Fruit fly (Drosophila melanogaster) whole organism, embryonic: Measurements from ENCODE around the gene Hand.

Source experiments
- Asciz ChIP-seq: fragments of 200-800 bp; sonication (Bioruptor generic); optimal IDR thresholded peaks from 2 replicates; lab custom pipeline; 2017; ENCODE audit warnings: missing biosample characterization, mild to moderate bottlenecking, missing genetic modification characterization, missing genetic modification reagents
- B-H1 ChIP-seq: fragments of 200-800 bp; sonication (Bioruptor generic); IDR thresholded peaks from 3 replicates; pipeline ENCODE4 v1.3.6; 2022; ENCODE audit warnings: missing biosample characterization, missing genetic modification characterization
- CG10654 ChIP-seq: fragments of 200-800 bp; sonication (Bioruptor generic); optimal IDR thresholded peaks from 2 replicates; lab custom pipeline; 2016; ENCODE audit warnings: missing biosample characterization, missing genetic modification characterization
- CG11085 ChIP-seq: fragments of 200-800 bp; sonication (Bioruptor generic); IDR thresholded peaks from 2 replicates; pipeline ENCODE4 v1.3.6; 2022; ENCODE audit warnings: missing biosample characterization, missing genetic modification characterization
- CG11504 ChIP-seq: fragments of 200-800 bp; sonication (Bioruptor generic); optimal IDR thresholded peaks from 3 replicates; lab custom pipeline; 2019; ENCODE audit warnings: missing biosample characterization, mild to moderate bottlenecking, missing genetic modification characterization, moderate library complexity
- CG12299 ChIP-seq: fragments of 200-800 bp; sonication (Bioruptor generic); optimal IDR thresholded peaks from 2 replicates; lab custom pipeline; 2018; ENCODE audit warnings: missing biosample characterization, mild to moderate bottlenecking, missing genetic modification characterization
- CG1602 ChIP-seq: fragments of 200-800 bp; sonication (Bioruptor generic); optimal IDR thresholded peaks from 3 replicates; lab custom pipeline; 2016; ENCODE audit warnings: missing biosample characterization, missing genetic modification characterization
- CG17912 ChIP-seq: fragments of 200-800 bp; sonication (Bioruptor generic); optimal IDR thresholded peaks from 2 replicates; lab custom pipeline; 2018; ENCODE audit warnings: missing biosample characterization, mild to moderate bottlenecking, missing genetic modification characterization
- CG18011 ChIP-seq: fragments of 200-800 bp; sonication (Bioruptor generic); optimal IDR thresholded peaks from 2 replicates; lab custom pipeline; 2017; ENCODE audit warnings: missing biosample characterization, missing genetic modification characterization, mild to moderate bottlenecking, moderate library complexity, missing genotype
- CG2120 ChIP-seq: fragments of 200-800 bp; sonication (Bioruptor generic); optimal IDR thresholded peaks from 3 replicates; lab custom pipeline; 2016; ENCODE audit warnings: missing biosample characterization, missing genetic modification characterization
- CG31441 ChIP-seq: fragments of 200-800 bp; sonication (Bioruptor generic); IDR thresholded peaks from 2 replicates; pipeline ENCODE4 v1.3.6; 2022; ENCODE audit warnings: missing biosample characterization, missing genetic modification characterization
- CG4282 ChIP-seq: fragments of 200-800 bp; sonication (Bioruptor generic); optimal IDR thresholded peaks from 2 replicates; lab custom pipeline; 2016; ENCODE audit warnings: missing biosample characterization, missing genetic modification characterization
- CG6689 ChIP-seq: fragments of 200-800 bp; sonication (Bioruptor generic); IDR thresholded peaks from 2 replicates; pipeline ENCODE4 v1.3.6; 2022; ENCODE audit warnings: missing biosample characterization, missing genetic modification characterization
- CG7839 ChIP-seq: fragments of 200-800 bp; sonication (Bioruptor generic); optimal IDR thresholded peaks from 3 replicates; lab custom pipeline; 2018; ENCODE audit warnings: missing biosample characterization, mild to moderate bottlenecking, missing genetic modification characterization, moderate library complexity
- CG9215 ChIP-seq: fragments of 200-800 bp; sonication (Bioruptor generic); IDR thresholded peaks from 2 replicates; pipeline ENCODE4 v1.3.6; 2022; ENCODE audit warnings: missing biosample characterization, missing genetic modification characterization
- Dip2 ChIP-seq: fragments of 200-800 bp; sonication (Bioruptor generic); IDR thresholded peaks from 2 replicates; pipeline ENCODE4 v1.3.6; 2022; ENCODE audit warnings: missing biosample characterization, missing genetic modification characterization
- Dp ChIP-seq: fragments of 200-800 bp; sonication (Bioruptor generic); optimal IDR thresholded peaks from 2 replicates; lab custom pipeline; 2018; ENCODE audit warnings: missing biosample characterization, mild to moderate bottlenecking, missing genetic modification characterization, moderate library complexity
- GATAe ChIP-seq: fragments of 200-800 bp; sonication (Bioruptor generic); conservative IDR thresholded peaks from 2 replicates; pipeline ENCODE4 v1.3.6; 2022; ENCODE audit warnings: missing biosample characterization, missing genetic modification characterization
- HLH3B ChIP-seq: fragments of 200-800 bp; sonication (Bioruptor generic); IDR thresholded peaks from 2 replicates; pipeline ENCODE4 v1.3.6; 2022; ENCODE audit warnings: missing biosample characterization, missing genetic modification characterization
- HLH54F ChIP-seq: fragments of 200-800 bp; sonication (Bioruptor generic); optimal IDR thresholded peaks from 3 replicates; lab custom pipeline; 2016; ENCODE audit warnings: missing biosample characterization, missing genetic modification characterization
- MBD-R2 ChIP-seq: fragments of 200-800 bp; sonication (Bioruptor generic); IDR thresholded peaks from 2 replicates; pipeline ENCODE4 v1.3.6; 2022; ENCODE audit warnings: missing biosample characterization, missing genetic modification characterization
- NC2α ChIP-seq: fragments of 200-800 bp; sonication (Bioruptor generic); optimal IDR thresholded peaks from 2 replicates; lab custom pipeline; 2016; ENCODE audit warnings: missing biosample characterization, missing genetic modification characterization
- Oaz ChIP-seq: fragments of 200-800 bp; sonication (Bioruptor generic); IDR thresholded peaks from 2 replicates; pipeline ENCODE4 v1.3.6; 2022; ENCODE audit warnings: missing biosample characterization, missing genetic modification characterization
- Oli ChIP-seq: fragments of 200-800 bp; sonication (Bioruptor generic); optimal IDR thresholded peaks from 2 replicates; lab custom pipeline; 2018; ENCODE audit warnings: missing biosample characterization, mild to moderate bottlenecking, missing genetic modification characterization, moderate library complexity
- Sox100B ChIP-seq: fragments of 200-800 bp; sonication (Bioruptor generic); optimal IDR thresholded peaks from 3 replicates; lab custom pipeline; 2018; ENCODE audit warnings: missing biosample characterization, mild to moderate bottlenecking, missing genetic modification characterization
- Sox102F ChIP-seq: fragments of 200-800 bp; sonication (Bioruptor generic); optimal IDR thresholded peaks from 2 replicates; lab custom pipeline; 2018; ENCODE audit warnings: missing biosample characterization, mild to moderate bottlenecking, missing genetic modification characterization, moderate library complexity
- bbx ChIP-seq: fragments of 200-800 bp; sonication (Bioruptor generic); IDR thresholded peaks from 2 replicates; pipeline ENCODE4 v1.3.6; 2022; ENCODE audit warnings: missing biosample characterization, missing genetic modification characterization; ENCODE audit not compliant: partially characterized antibody
- bigmax ChIP-seq: fragments of 200-800 bp; sonication (Bioruptor generic); optimal IDR thresholded peaks from 2 replicates; lab custom pipeline; 2018; ENCODE audit warnings: missing biosample characterization, mild to moderate bottlenecking, missing genetic modification characterization
- caup ChIP-seq: fragments of 200-800 bp; sonication (Bioruptor generic); optimal IDR thresholded peaks from 3 replicates; lab custom pipeline; 2017; ENCODE audit warnings: missing biosample characterization, mild to moderate bottlenecking, missing genetic modification characterization, moderate library complexity; ENCODE audit not compliant: severe bottlenecking
- dmrt11E ChIP-seq: fragments of 200-800 bp; sonication (Bioruptor generic); optimal IDR thresholded peaks from 3 replicates; lab custom pipeline; 2018; ENCODE audit warnings: missing biosample characterization, mild to moderate bottlenecking, missing genetic modification characterization, moderate library complexity
- fru ChIP-seq: fragments of >200 bp; optimal IDR thresholded peaks from 2 replicates; lab custom pipeline; 2017
- gt ChIP-seq: fragments of 200-800 bp; sonication (Bioruptor generic); IDR thresholded peaks from 2 replicates; pipeline ENCODE4 v1.3.6; 2022; ENCODE audit warnings: missing biosample characterization, missing genetic modification characterization
- inv ChIP-seq: fragments of 200-800 bp; sonication (Bioruptor generic); IDR thresholded peaks from 2 replicates; pipeline ENCODE4 v1.3.6; 2022; ENCODE audit warnings: missing biosample characterization, missing genetic modification characterization; ENCODE audit not compliant: partially characterized antibody
- kni ChIP-seq: fragments of 200-800 bp; sonication (Bioruptor generic); optimal IDR thresholded peaks from 3 replicates; lab custom pipeline; 2017; ENCODE audit warnings: mild to moderate bottlenecking, missing biosample characterization, missing genetic modification reagents, missing genetic modification characterization
- nmo ChIP-seq: fragments of 200-800 bp; sonication (Bioruptor generic); optimal IDR thresholded peaks from 2 replicates; lab custom pipeline; 2018; ENCODE audit warnings: missing biosample characterization, mild to moderate bottlenecking, missing genetic modification characterization, moderate library complexity
- oc ChIP-seq: fragments of 200-800 bp; sonication (Bioruptor generic); optimal IDR thresholded peaks from 2 replicates; lab custom pipeline; 2018; ENCODE audit warnings: missing biosample characterization, mild to moderate bottlenecking, missing genetic modification characterization, moderate library complexity
- onecut ChIP-seq: fragments of 200-800 bp; sonication (Bioruptor generic); IDR thresholded peaks from 2 replicates; pipeline ENCODE4 v1.3.6; 2022; ENCODE audit warnings: missing biosample characterization, missing genetic modification characterization
- pho ChIP-seq: fragments of 200-800 bp; sonication (Bioruptor generic); optimal IDR thresholded peaks from 2 replicates; lab custom pipeline; 2016; ENCODE audit warnings: missing biosample characterization, missing genetic modification characterization
- pita ChIP-seq: fragments of 200-800 bp; sonication (Bioruptor generic); optimal IDR thresholded peaks from 2 replicates; lab custom pipeline; 2017; ENCODE audit warnings: missing biosample characterization, mild to moderate bottlenecking, missing genetic modification characterization
- ranshi ChIP-seq: fragments of 200-800 bp; sonication (Bioruptor generic); IDR thresholded peaks from 2 replicates; pipeline ENCODE4 v1.3.6; 2022; ENCODE audit warnings: missing biosample characterization, missing genetic modification characterization
- tll ChIP-seq, 2 experiments: fragments of 200-800 bp in 1 of 2; fragments of >200 bp in 1 of 2; sonication (Bioruptor generic) in 1 of 2; optimal IDR thresholded peaks; 2 replicates each; lab custom pipeline; 2017 to 2019; ENCODE audit warnings: missing biosample characterization in 2 of 2, missing genetic modification characterization in 2 of 2, mild to moderate bottlenecking in 1 of 2, moderate library complexity in 1 of 2
- tna ChIP-seq: fragments of 200-800 bp; sonication (Bioruptor generic); IDR thresholded peaks from 2 replicates; pipeline ENCODE4 v1.3.6; 2022; ENCODE audit warnings: missing biosample characterization, missing genetic modification characterization; ENCODE audit not compliant: partially characterized antibody
- vvl ChIP-seq: fragments of 200-800 bp; sonication (Bioruptor generic); IDR thresholded peaks from 2 replicates; pipeline ENCODE4 v1.3.6; 2022; ENCODE audit warnings: missing biosample characterization, missing genetic modification characterization

Hand gene

DNA sequence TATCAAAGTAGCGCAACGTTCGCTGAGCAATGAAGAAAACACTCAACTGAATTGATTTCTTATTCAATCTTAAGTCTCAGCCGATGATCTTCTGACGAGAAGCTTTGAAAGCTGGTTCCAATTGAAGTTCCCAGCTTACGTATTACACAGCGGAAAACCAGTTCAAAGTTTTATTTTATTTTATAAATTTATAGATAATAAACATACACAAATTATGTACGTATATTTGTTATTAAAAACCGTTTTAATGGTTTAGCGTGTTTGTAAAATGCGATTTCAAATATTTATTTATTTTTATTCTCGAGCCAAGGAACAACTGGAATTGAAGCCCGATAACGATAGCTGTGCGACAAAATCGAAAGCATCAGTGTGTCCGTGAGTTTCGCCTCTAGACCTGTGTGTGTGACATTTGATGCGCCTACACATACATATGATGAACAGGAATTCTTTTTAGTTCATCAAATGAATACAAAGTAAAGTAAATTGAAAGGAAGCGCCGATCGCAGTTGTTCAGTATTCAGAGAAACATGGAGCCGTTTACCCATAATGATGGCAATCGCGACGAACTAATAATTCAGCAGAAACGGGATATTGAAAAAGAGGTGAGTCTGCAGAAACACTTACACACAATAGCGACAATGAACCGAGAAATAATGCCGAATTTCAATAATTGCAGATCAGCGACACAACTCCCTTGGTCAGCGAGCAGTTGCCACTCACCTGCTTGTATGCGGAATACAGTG is 11.5 kb upstream of the Hand start, which contains the start of the genes CG5390 and CG4968 (continued):
- no peak for TF ChIP-seq CG7839
- no peak for TF ChIP-seq Oaz (GFP tag; lab: Robert Waterston, UW)
- TF ChIP-seq CG6689 (GFP tag; lab: Robert Waterston, UW): no peak
- TF ChIP-seq Sox100B (GFP tag; lab: Kevin White, UChicago): peak; percentile 65
- TF ChIP-seq bbx: peak; percentile 72
- no peak for TF ChIP-seq tna (GFP tag; lab: Robert Waterston, UW)
- TF ChIP-seq fru (lab: Kevin White, UChicago): no peak
- TF ChIP-seq oc (tag; lab: Kevin White, UChicago): no peak
- peak; percentile 61 for TF ChIP-seq caup (GFP tag; lab: Kevin White, UChicago)
- TF ChIP-seq Sox102F: no peak
- peak; percentile 19 for TF ChIP-seq CG18011 (GFP tag; lab: Kevin White, UChicago)
- TF ChIP-seq Asciz (GFP tag; lab: Kevin White, UChicago): peak; percentile 52
- no peak for TF ChIP-seq CG11504 (tag; lab: Kevin White, UChicago)
- peak; percentile 47; the same call in 1 of the 2 replicates for TF ChIP-seq ranshi (GFP tag; lab: Robert Waterston, UW)
- no peak for TF ChIP-seq inv (GFP tag; lab: Robert Waterston, UW)
- TF ChIP-seq CG1602 (GFP tag; lab: Kevin White, UChicago): peak; percentile 8
- TF ChIP-seq Dip2 (GFP tag; lab: Robert Waterston, UW): no peak
- TF ChIP-seq B-H1: peak; percentile 34; the same call in 1 of the 3 replicates
- TF ChIP-seq HLH3B (GFP tag; lab: Robert Waterston, UW): peak; percentile 45; the same call in 1 of the 2 replicates
- peak; percentile 58 for TF ChIP-seq CG10654 (GFP tag; lab: Kevin White, UChicago)
- peak; percentile 73 for TF ChIP-seq CG12299 (tag; lab: Kevin White, UChicago)
- peak; percentile 75 for TF ChIP-seq CG2120
- peak; percentile 44 for TF ChIP-seq onecut (GFP tag; lab: Robert Waterston, UW)
- no peak for TF ChIP-seq CG17912 (GFP tag; lab: Kevin White, UChicago)
- TF ChIP-seq MBD-R2 (GFP tag; lab: Robert Waterston, UW): peak; percentile 87
- peak; percentile 7 for TF ChIP-seq dmrt11E (tag; lab: Kevin White, UChicago)
- TF ChIP-seq GATAe (GFP tag; lab: Robert Waterston, UW): no peak
- TF ChIP-seq pho (GFP tag; lab: Kevin White, UChicago): peak; percentile 41
- TF ChIP-seq bigmax: no peak
- peak; percentile 53 for TF ChIP-seq Oli (tag; lab: Kevin White, UChicago)
- TF ChIP-seq CG9215 (GFP tag; lab: Robert Waterston, UW): no peak
- peak; percentile 82 for TF ChIP-seq vvl (GFP tag; lab: Robert Waterston, UW)
- TF ChIP-seq nmo (GFP tag; lab: Kevin White, UChicago): peak; percentile 66
- TF ChIP-seq Dp: peak; percentile 58
- no peak for TF ChIP-seq kni (GFP tag; lab: Kevin White, UChicago)
- no peak for TF ChIP-seq NC2α (GFP tag; lab: Kevin White, UChicago)
- TF ChIP-seq gt: no peak
- TF ChIP-seq CG4282: no peak
- peak; percentile 39; the same call in 1 of the 2 replicates for TF ChIP-seq CG11085 (GFP tag; lab: Robert Waterston, UW)
- TF ChIP-seq pita: no peak
- TF ChIP-seq CG31441: peak; percentile 80; the same call in 1 of the 2 replicates
- peak; percentile 6 for TF ChIP-seq HLH54F (GFP tag; lab: Kevin White, UChicago)
- no peak for TF ChIP-seq tll (GFP tag; optimal IDR thresholded peaks at IDR 0.05; lab: Kevin White, UChicago)
